Worm (Caenorhabditis elegans): ENCODE measurements around the gene C45B11.2.

The C45B11.2 gene

DNA sequence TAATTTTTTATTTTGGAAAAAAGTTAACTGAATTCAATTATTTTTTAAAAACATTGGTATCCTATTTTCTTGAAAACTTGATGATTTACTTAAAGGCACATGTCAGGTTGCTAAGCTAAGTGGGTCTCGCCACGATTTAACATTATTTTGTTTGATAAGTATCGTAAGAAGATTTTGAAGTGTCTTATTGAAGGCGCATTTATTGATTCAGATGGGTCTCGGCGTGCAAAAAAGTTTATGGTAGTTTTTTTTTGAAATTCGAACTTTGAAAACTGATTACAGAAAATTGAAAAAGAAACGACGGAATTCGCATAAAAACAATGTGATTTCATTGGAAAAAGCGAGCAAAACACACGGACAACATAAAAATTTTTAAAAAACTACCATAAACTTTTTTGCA lies 40.5 kb downstream of the C45B11.2 start:
- TF ChIP-seq sea-2 (GFP tag; IDR thresholded peaks at IDR 0.05) (no peak), hsf-1 (GFP tag; IDR thresholded peaks at IDR 0.05) (no peak), lsl-1 (GFP tag; optimal IDR thresholded peaks at IDR 0.05) (peak; percentile 77), nhr-179 (tag; optimal IDR thresholded peaks at IDR 0.05) (no peak), atf-7 (tag; optimal IDR thresholded peaks at IDR 0.05) (no peak), F22D6.2 (tag; optimal IDR thresholded peaks at IDR 0.05) (no peak), F33H1.4 (GFP tag; IDR thresholded peaks at IDR 0.05) (peak; percentile 57; the same call in 1 of the 2 replicates), madf-6 (GFP tag; IDR thresholded peaks at IDR 0.05) (peak; percentile 34; the same call in 1 of the 2 replicates), let-526 (GFP tag; IDR thresholded peaks at IDR 0.05) (no peak), nhr-80 (tag; optimal IDR thresholded peaks at IDR 0.05) (no peak)

DNA sequence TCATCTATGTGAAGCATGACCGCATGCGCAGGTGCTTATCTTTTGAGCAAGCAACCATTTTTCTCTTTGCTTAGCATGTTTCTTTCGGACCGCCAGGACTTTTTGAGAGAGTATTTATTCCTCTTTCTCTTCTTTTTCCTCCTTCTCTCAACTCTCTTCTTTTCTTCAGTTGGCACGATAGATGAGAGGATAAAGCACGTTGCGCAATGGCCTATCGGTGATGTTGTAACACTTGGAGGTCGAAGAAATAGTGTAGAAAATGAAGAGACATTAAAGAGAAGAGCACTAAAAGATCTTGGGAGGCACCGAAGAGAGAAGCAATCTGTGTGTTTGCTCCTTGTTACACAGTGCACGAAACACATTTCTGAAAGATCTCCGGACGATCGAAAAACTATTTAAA lies 41.2 kb downstream of the C45B11.2 start:
- TF ChIP-seq hmg-1.2 (GFP tag; IDR thresholded peaks at IDR 0.05) (peak; percentile 45; the same call in 1 of the 2 replicates), lin-35 (GFP tag; optimal IDR thresholded peaks at IDR 0.05) (no peak)

DNA sequence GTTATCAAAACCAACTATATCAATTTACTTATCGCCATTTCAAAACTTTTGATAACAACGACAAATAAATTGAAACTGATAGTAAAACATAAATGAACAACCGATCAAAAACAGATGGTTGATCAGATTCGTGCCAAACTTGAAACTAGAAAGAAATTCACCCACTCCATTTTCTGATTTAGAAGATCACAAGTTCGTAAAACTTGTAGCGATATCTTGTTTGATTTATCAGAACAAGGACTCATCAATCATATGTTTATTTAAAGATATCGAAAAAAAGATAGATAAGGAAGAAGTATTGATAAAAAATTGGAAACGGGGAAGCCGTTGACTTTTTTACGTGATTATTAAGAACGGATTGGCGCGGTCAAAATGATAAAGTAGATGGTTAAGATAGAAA lies 44.6 kb downstream of the C45B11.2 start:
- TF ChIP-seq fkh-3 (tag; optimal IDR thresholded peaks at IDR 0.05): no peak
- peak; percentile 6 for TF ChIP-seq nhr-80 (tag; optimal IDR thresholded peaks at IDR 0.05)
- TF ChIP-seq lin-40 (tag; optimal IDR thresholded peaks at IDR 0.05): peak; percentile 40

DNA sequence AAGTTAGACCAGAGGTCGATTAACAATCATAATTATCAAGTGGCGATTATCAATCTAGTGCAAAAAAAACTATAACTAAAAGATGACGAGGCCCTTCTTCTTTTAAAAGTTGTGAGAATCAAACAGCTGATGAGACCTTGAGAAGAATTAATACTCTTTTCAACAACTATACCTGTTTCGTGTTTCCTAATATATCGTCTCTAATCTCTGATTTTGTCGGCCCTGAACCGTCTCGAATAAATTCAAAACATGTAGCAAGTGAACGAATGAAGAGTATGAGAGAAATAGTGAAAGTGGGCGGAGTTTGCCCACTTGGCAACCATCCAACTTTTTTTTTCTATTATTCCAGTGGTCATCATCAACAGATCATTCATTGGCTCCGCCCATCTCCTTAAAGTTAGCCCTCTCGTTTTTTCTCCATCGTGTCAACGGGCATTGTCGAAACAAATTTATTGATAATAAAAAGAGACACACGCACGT lies 45.0 kb downstream of the C45B11.2 start, which contains the start of gene Y42A5A.1:
Gene Y42A5A.1 (plus strand): TSS at position 430 of the 480 bp plus-strand sequence.
- TF ChIP-seq pha-4 (tag; optimal IDR thresholded peaks at IDR 0.05) (no peak), die-1 (tag; optimal IDR thresholded peaks at IDR 0.05) (peak; percentile 13)

All from whole organism, young adult.